Fruit fly (Drosophila melanogaster) whole organism, embryonic: ENCODE measurements around the gene CG8142.
A peak's percentile ranks its signal among the peaks of the same experiment; 100 is the strongest.

ENCODE experiments used
- Adf1 ChIP-seq: fragments of 200-800 bp; sonication (Bioruptor generic); IDR thresholded peaks from 2 replicates; pipeline ENCODE4 v1.3.6; 2022; ENCODE audit warnings: missing biosample characterization, missing genetic modification characterization
- Bdp1 ChIP-seq: fragments of 200-800 bp; sonication (Bioruptor generic); optimal IDR thresholded peaks from 3 replicates; lab custom pipeline; 2016; ENCODE audit warnings: missing biosample characterization, missing genetic modification characterization
- CG10209 ChIP-seq: fragments of 200-800 bp; sonication (Bioruptor generic); optimal IDR thresholded peaks from 3 replicates; lab custom pipeline; 2017; ENCODE audit warnings: missing biosample characterization, mild to moderate bottlenecking, missing genetic modification characterization, missing genetic modification reagents
- CG10267 ChIP-seq: fragments of 200-800 bp; sonication (Bioruptor generic); optimal IDR thresholded peaks from 2 replicates; lab custom pipeline; 2018; ENCODE audit warnings: missing biosample characterization, mild to moderate bottlenecking, missing genetic modification characterization, moderate library complexity
- CG10979 ChIP-seq: fragments of 200-800 bp; sonication (Bioruptor generic); optimal IDR thresholded peaks from 2 replicates; lab custom pipeline; 2018; ENCODE audit warnings: missing biosample characterization, mild to moderate bottlenecking, missing genetic modification characterization, moderate library complexity
- CG1233 ChIP-seq: fragments of 200-800 bp; sonication (Bioruptor generic); optimal IDR thresholded peaks from 4 replicates; lab custom pipeline; 2018; ENCODE audit warnings: missing biosample characterization, mild to moderate bottlenecking, missing genetic modification characterization
- CG12391 ChIP-seq: fragments of 200-800 bp; sonication (Bioruptor generic); optimal IDR thresholded peaks from 3 replicates; lab custom pipeline; 2018; ENCODE audit warnings: missing biosample characterization, mild to moderate bottlenecking, missing genetic modification characterization, moderate library complexity
- CG15269 ChIP-seq: fragments of 200-800 bp; sonication (Bioruptor generic); optimal IDR thresholded peaks from 2 replicates; lab custom pipeline; 2018; ENCODE audit warnings: missing biosample characterization, mild to moderate bottlenecking, missing genetic modification characterization, moderate library complexity
- CG15601 ChIP-seq: fragments of 200-800 bp; sonication (Bioruptor generic); optimal IDR thresholded peaks from 3 replicates; lab custom pipeline; 2019; ENCODE audit warnings: missing biosample characterization, mild to moderate bottlenecking, missing genetic modification characterization, moderate library complexity
- CG16813 ChIP-seq: fragments of 200-800 bp; sonication (Bioruptor generic); IDR thresholded peaks from 3 replicates; pipeline ENCODE4 v1.3.6; 2022; ENCODE audit warnings: missing biosample characterization, missing genetic modification characterization; ENCODE audit not compliant: partially characterized antibody
- CG17359 ChIP-seq: fragments of 200-800 bp; sonication (Bioruptor generic); optimal IDR thresholded peaks from 3 replicates; lab custom pipeline; 2018; ENCODE audit warnings: missing biosample characterization, mild to moderate bottlenecking, missing genetic modification characterization, moderate library complexity
- CG18599 ChIP-seq: fragments of 200-800 bp; sonication (Bioruptor generic); optimal IDR thresholded peaks from 3 replicates; lab custom pipeline; 2017; ENCODE audit warnings: missing biosample characterization, missing genetic modification characterization, mild to moderate bottlenecking, moderate library complexity, missing genetic modification reagents
- CG2678 ChIP-seq: fragments of 200-800 bp; sonication (Bioruptor generic); optimal IDR thresholded peaks from 3 replicates; lab custom pipeline; 2019; ENCODE audit warnings: missing biosample characterization, mild to moderate bottlenecking, missing genetic modification characterization, moderate library complexity
- CG4854 ChIP-seq: fragments of 200-800 bp; sonication (Bioruptor generic); optimal IDR thresholded peaks from 2 replicates; lab custom pipeline; 2016; ENCODE audit warnings: missing biosample characterization, missing genetic modification characterization, inconsistent platforms
- CG5245 ChIP-seq: fragments of 200-800 bp; sonication (Bioruptor generic); optimal IDR thresholded peaks from 3 replicates; lab custom pipeline; 2016; ENCODE audit warnings: missing biosample characterization, missing genetic modification characterization
- CG6689 ChIP-seq: fragments of 200-800 bp; sonication (Bioruptor generic); IDR thresholded peaks from 2 replicates; pipeline ENCODE4 v1.3.6; 2022; ENCODE audit warnings: missing biosample characterization, missing genetic modification characterization
- CG7556 ChIP-seq: fragments of 200-800 bp; sonication (Bioruptor generic); optimal IDR thresholded peaks from 2 replicates; lab custom pipeline; 2017; ENCODE audit warnings: missing biosample characterization, mild to moderate bottlenecking, missing genetic modification characterization
- CG8765 ChIP-seq: fragments of 200-800 bp; sonication (Bioruptor generic); IDR thresholded peaks from 2 replicates; pipeline ENCODE4 v1.3.6; 2022; ENCODE audit warnings: missing biosample characterization, missing genetic modification characterization
- Chrac-16 ChIP-seq: fragments of 200-800 bp; sonication (Bioruptor generic); optimal IDR thresholded peaks from 3 replicates; lab custom pipeline; 2016; ENCODE audit warnings: missing biosample characterization, missing genetic modification characterization
- Deaf1 ChIP-seq: fragments of 200-800 bp; optimal IDR thresholded peaks from 3 replicates; lab custom pipeline; 2019; ENCODE audit warnings: missing biosample characterization, mild to moderate bottlenecking, missing genetic modification characterization, moderate library complexity
- Dip2 ChIP-seq: fragments of 200-800 bp; sonication (Bioruptor generic); IDR thresholded peaks from 2 replicates; pipeline ENCODE4 v1.3.6; 2022; ENCODE audit warnings: missing biosample characterization, missing genetic modification characterization
- Ets65A ChIP-seq: fragments of 200-800 bp; sonication (Bioruptor generic); peaks from one replicate; lab custom pipeline; 2016; ENCODE audit warnings: missing biosample characterization, missing genetic modification characterization
- Ets97D ChIP-seq: fragments of 200-800 bp; sonication (Bioruptor generic); optimal IDR thresholded peaks from 3 replicates; lab custom pipeline; 2016; ENCODE audit warnings: missing biosample characterization, missing genetic modification characterization
- Fer3 ChIP-seq: fragments of 200-800 bp; sonication (Bioruptor generic); optimal IDR thresholded peaks from 2 replicates; lab custom pipeline; 2018; ENCODE audit warnings: missing biosample characterization, mild to moderate bottlenecking, missing genetic modification characterization, moderate library complexity
- Gsc ChIP-seq: fragments of 200-800 bp; sonication (Bioruptor generic); IDR thresholded peaks from 2 replicates; pipeline ENCODE4 v1.3.6; 2022; ENCODE audit warnings: missing biosample characterization, missing genetic modification characterization
- HHEX ChIP-seq: fragments of 200-800 bp; sonication (Bioruptor generic); optimal IDR thresholded peaks from 3 replicates; lab custom pipeline; 2017; ENCODE audit warnings: missing biosample characterization, mild to moderate bottlenecking, missing genetic modification characterization, missing genetic modification reagents
- Hr39 ChIP-seq: fragments of >200 bp; optimal IDR thresholded peaks from 2 replicates; lab custom pipeline; 2017
- Lhr ChIP-seq: fragments of 200-800 bp; sonication (Bioruptor generic); optimal IDR thresholded peaks from 3 replicates; lab custom pipeline; 2017; ENCODE audit warnings: mild to moderate bottlenecking, missing biosample characterization, missing genetic modification reagents, missing genetic modification characterization
- Optix ChIP-seq: fragments of 200-800 bp; sonication (Bioruptor generic); IDR thresholded peaks from 3 replicates; pipeline ENCODE4 v1.3.6; 2022; ENCODE audit warnings: missing biosample characterization, missing genetic modification characterization
- PHDP ChIP-seq: fragments of 200-800 bp; sonication (Bioruptor generic); optimal IDR thresholded peaks from 3 replicates; lab custom pipeline; 2018; ENCODE audit warnings: missing biosample characterization, mild to moderate bottlenecking, missing genetic modification characterization, moderate library complexity
- Ptx1 ChIP-seq: fragments of 200-800 bp; sonication (Bioruptor generic); IDR thresholded peaks from 2 replicates; pipeline ENCODE4 v1.3.6; 2022; ENCODE audit warnings: missing biosample characterization, missing genetic modification characterization
- Sox100B ChIP-seq: fragments of 200-800 bp; sonication (Bioruptor generic); optimal IDR thresholded peaks from 3 replicates; lab custom pipeline; 2018; ENCODE audit warnings: missing biosample characterization, mild to moderate bottlenecking, missing genetic modification characterization
- TFAM ChIP-seq: fragments of 200-800 bp; sonication (Bioruptor generic); optimal IDR thresholded peaks from 2 replicates; lab custom pipeline; 2017; ENCODE audit warnings: missing biosample characterization, missing genetic modification characterization, inconsistent platforms
- Trl ChIP-seq, 3 experiments: fragments of >200 bp in 2 of 3; fragments of 200-800 bp in 1 of 3; sonication (Bioruptor generic) in 1 of 3; optimal IDR thresholded peaks; 2 replicates in 1 of 3; 3 replicates in 2 of 3; lab custom pipeline; 2016 to 2017; ENCODE audit warnings: missing biosample characterization in 1 of 3, missing genetic modification characterization in 1 of 3
- ac ChIP-seq: fragments of 200-800 bp; sonication (Bioruptor generic); optimal IDR thresholded peaks from 3 replicates; lab custom pipeline; 2017; ENCODE audit warnings: missing biosample characterization, mild to moderate bottlenecking, missing genetic modification characterization
- ase ChIP-seq: fragments of 200-800 bp; sonication (Bioruptor generic); IDR thresholded peaks from 3 replicates; pipeline ENCODE4 v1.3.6; 2022; ENCODE audit warnings: missing biosample characterization, missing genetic modification characterization
- ash1 ChIP-seq: fragments of 200-800 bp; sonication (Bioruptor generic); optimal IDR thresholded peaks from 2 replicates; lab custom pipeline; 2018; ENCODE audit warnings: missing biosample characterization, mild to moderate bottlenecking, missing genetic modification characterization
- br ChIP-seq: fragments of >200 bp; optimal IDR thresholded peaks from 2 replicates; lab custom pipeline; 2017
- dysf ChIP-seq: fragments of 200-800 bp; sonication (Bioruptor generic); IDR thresholded peaks from 3 replicates; pipeline ENCODE4 v1.3.6; 2022; ENCODE audit warnings: missing biosample characterization, missing genetic modification characterization
- eyg ChIP-seq: fragments of 200-800 bp; sonication (Bioruptor generic); optimal IDR thresholded peaks from 3 replicates; lab custom pipeline; 2016; ENCODE audit warnings: missing biosample characterization, missing genetic modification characterization
- fd102C ChIP-seq: fragments of 200-800 bp; sonication (Bioruptor generic); optimal IDR thresholded peaks from 2 replicates; lab custom pipeline; 2018; ENCODE audit warnings: missing biosample characterization, mild to moderate bottlenecking, missing genetic modification characterization, moderate library complexity
- hbn ChIP-seq: fragments of 200-800 bp; sonication (Bioruptor generic); IDR thresholded peaks from 2 replicates; pipeline ENCODE4 v1.3.6; 2022; ENCODE audit warnings: missing biosample characterization, missing genetic modification characterization; ENCODE audit not compliant: partially characterized antibody
- insv ChIP-seq, 2 experiments: fragments of 200-800 bp; sonication (Bioruptor generic); optimal IDR thresholded peaks; 3 replicates each; lab custom pipeline; 2016 to 2018; ENCODE audit warnings: missing biosample characterization in 2 of 2, missing genetic modification characterization in 2 of 2
- phol ChIP-seq: fragments of 200-800 bp; sonication (Bioruptor generic); optimal IDR thresholded peaks from 3 replicates; lab custom pipeline; 2018; ENCODE audit warnings: missing biosample characterization, mild to moderate bottlenecking, missing genetic modification characterization, moderate library complexity
- slbo ChIP-seq: fragments of 200-800 bp; sonication (Bioruptor generic); IDR thresholded peaks from 2 replicates; pipeline ENCODE4 v1.3.6; 2022; ENCODE audit warnings: missing biosample characterization, missing genetic modification characterization
- sna ChIP-seq: fragments of 200-800 bp; sonication (Bioruptor generic); IDR thresholded peaks from 2 replicates; pipeline ENCODE4 v1.3.6; 2022; ENCODE audit warnings: missing biosample characterization, missing genetic modification characterization; ENCODE audit not compliant: partially characterized antibody
- so ChIP-seq: fragments of 200-800 bp; sonication (Bioruptor generic); IDR thresholded peaks from 3 replicates; pipeline ENCODE4 v1.3.6; 2022; ENCODE audit warnings: missing biosample characterization, missing genetic modification characterization
- tna ChIP-seq: fragments of 200-800 bp; sonication (Bioruptor generic); IDR thresholded peaks from 2 replicates; pipeline ENCODE4 v1.3.6; 2022; ENCODE audit warnings: missing biosample characterization, missing genetic modification characterization; ENCODE audit not compliant: partially characterized antibody
- trem ChIP-seq: fragments of 200-800 bp; optimal IDR thresholded peaks from 3 replicates; lab custom pipeline; 2019; ENCODE audit warnings: missing biosample characterization, mild to moderate bottlenecking, missing genetic modification characterization, moderate library complexity

Gene CG8142

dm6 chrX:17856458-17857277 lies 12.2 kb upstream of the CG8142 start, which contains the start of gene Srx (continued):
- TF ChIP-seq CG1233 (GFP tag; lab: Kevin White, UChicago) (peak; percentile 6), CG12391 (tag; lab: Kevin White, UChicago) (no peak), insv (GFP tag; optimal IDR thresholded peaks at IDR 0.05; lab: Kevin White, UChicago) (peak in 1 of 2 experiments; percentile 4), fd102C (GFP tag; lab: Kevin White, UChicago) (no peak), TFAM (GFP tag; lab: Kevin White, UChicago) (no peak), ash1 (no peak), br (lab: Kevin White, UChicago) (no peak), Dip2 (GFP tag; lab: Robert Waterston, UW) (no peak), trem (tag; lab: Kevin White, UChicago) (peak; percentile 66), ac (GFP tag; lab: Kevin White, UChicago) (no peak), Chrac-16 (GFP tag; lab: Kevin White, UChicago) (no peak), Ptx1 (GFP tag; lab: Robert Waterston, UW) (no peak), CG15601 (tag; lab: Kevin White, UChicago) (no peak), CG16813 (GFP tag; lab: Robert Waterston, UW) (no peak), Lhr (GFP tag; lab: Kevin White, UChicago) (peak; percentile 23), phol (tag; lab: Kevin White, UChicago) (peak; percentile 29), HHEX (peak; percentile 23), so (GFP tag; lab: Robert Waterston, UW) (0 out of 3 replicates have a peak, but pooled peaks have one; percentile 35), Ets97D (GFP tag; lab: Kevin White, UChicago) (peak; percentile 66), Ets65A (peak; percentile 68), CG15269 (tag; lab: Kevin White, UChicago) (peak; percentile 48), Fer3 (tag; lab: Kevin White, UChicago) (no peak), ase (GFP tag; lab: Robert Waterston, UW) (no peak), CG6689 (GFP tag; lab: Robert Waterston, UW) (no peak), CG4854 (GFP tag; lab: Kevin White, UChicago) (no peak), dysf (no peak), CG7556 (GFP tag; lab: Kevin White, UChicago) (peak; percentile 5), slbo (0 out of 2 replicates have a peak, but pooled peaks have one; percentile 17), CG8765 (GFP tag; lab: Robert Waterston, UW) (no peak), CG18599 (GFP tag; lab: Kevin White, UChicago) (peak; percentile 60), CG17359 (tag; lab: Kevin White, UChicago) (peak; percentile 19), CG5245 (GFP tag; lab: Kevin White, UChicago) (no peak), Deaf1 (no peak), Bdp1 (no peak), tna (no peak), Sox100B (GFP tag; lab: Kevin White, UChicago) (no peak), Trl (optimal IDR thresholded peaks at IDR 0.05; lab: Kevin White, UChicago) (no peak), Trl (GFP tag; optimal IDR thresholded peaks at IDR 0.05; lab: Kevin White, UChicago) (no peak), hbn (0 out of 2 replicates have a peak, but pooled peaks have one; percentile 13), CG2678 (tag; lab: Kevin White, UChicago) (peak; percentile 50), CG10267 (peak; percentile 15), Hr39 (lab: Kevin White, UChicago) (no peak), Adf1 (GFP tag; lab: Robert Waterston, UW) (no peak), PHDP (tag; lab: Kevin White, UChicago) (no peak), CG10979 (tag; lab: Kevin White, UChicago) (no peak), Optix (no peak), sna (GFP tag; lab: Robert Waterston, UW) (no peak), eyg (GFP tag; lab: Kevin White, UChicago) (no peak), Gsc (GFP tag; lab: Robert Waterston, UW) (no peak), CG10209 (GFP tag; lab: Kevin White, UChicago) (peak; percentile 15)
